Worm (Caenorhabditis elegans): ENCODE data around the gene T19C4.24.
A peak's percentile ranks its signal among the peaks of the same experiment; 100 is the strongest.

Gene T19C4.24

ce11 chrV:11123817-11124337 lies 22.9 kb downstream of the T19C4.24 start, which contains the start of the genes atp-5 and lmtr-3 (continued):
- TF ChIP-seq blmp-1 (tag; optimal IDR thresholded peaks at IDR 0.05) (peak; percentile 39), lin-15B (tag; optimal IDR thresholded peaks at IDR 0.05) (peak; percentile 64), jun-1 (tag; optimal IDR thresholded peaks at IDR 0.05) (peak; percentile 54), aha-1 (tag; optimal IDR thresholded peaks at IDR 0.05) (no peak), elt-3 (tag; optimal IDR thresholded peaks at IDR 0.05) (peak in 1 of 6 experiments; percentile 68), ceh-8 (GFP tag; optimal IDR thresholded peaks at IDR 0.05) (no peak), nhr-90 (tag; optimal IDR thresholded peaks at IDR 0.05; ENCODE audit: poor library complexity) (peak; percentile 83), nhr-85 (tag) (peak; percentile 88), fkh-4 (tag; optimal IDR thresholded peaks at IDR 0.05; ENCODE audit: borderline replicate concordance) (peak; percentile 82), nhr-237 (tag; optimal IDR thresholded peaks at IDR 0.05) (no peak), nhr-71 (tag; optimal IDR thresholded peaks at IDR 0.05) (peak; percentile 89), mab-9 (GFP tag; IDR thresholded peaks at IDR 0.05) (peak; percentile 70; the same call in 1 of the 2 replicates), nhr-84 (tag; optimal IDR thresholded peaks at IDR 0.05) (no peak), nhr-76 (tag; optimal IDR thresholded peaks at IDR 0.05) (no peak), aly-2 (tag; optimal IDR thresholded peaks at IDR 0.05) (no peak), ets-5 (GFP tag; IDR thresholded peaks at IDR 0.05) (no peak), fkh-8 (tag; optimal IDR thresholded peaks at IDR 0.05) (peak; percentile 85), hpl-2 (GFP tag; optimal IDR thresholded peaks at IDR 0.05) (no peak), ceh-90 (tag; optimal IDR thresholded peaks at IDR 0.05) (peak; percentile 86), lsy-2 (tag; optimal IDR thresholded peaks at IDR 0.05) (peak; percentile 66 to 78), C16A3.4 (tag; optimal IDR thresholded peaks at IDR 0.05) (peak; percentile 73), ceh-63 (GFP tag; optimal IDR thresholded peaks at IDR 0.05) (no peak), mef-2 (tag; optimal IDR thresholded peaks at IDR 0.05) (no peak), irx-1 (tag; optimal IDR thresholded peaks at IDR 0.05) (peak; percentile 79), C04F5.9 (tag; optimal IDR thresholded peaks at IDR 0.05) (peak; percentile 32), efl-1 (optimal IDR thresholded peaks at IDR 0.05) (peak; percentile 70 to 71), efl-1 (GFP tag; optimal IDR thresholded peaks at IDR 0.05 in 1 of 2) (peak; percentile 74 to 95), pag-3 (tag; optimal IDR thresholded peaks at IDR 0.05; ENCODE audit: borderline replicate concordance, insufficient read depth) (peak; percentile 1), ztf-11 (tag; optimal IDR thresholded peaks at IDR 0.05) (peak in 1 of 2 experiments; percentile 81), lin-13 (GFP tag; optimal IDR thresholded peaks at IDR 0.05) (peak; percentile 59), dsc-1 (tag; optimal IDR thresholded peaks at IDR 0.05) (peak; percentile 72), ztf-4 (tag; optimal IDR thresholded peaks at IDR 0.05) (no peak)

ce11 chrV:11122466-11122865 lies 24.3 kb downstream of the T19C4.24 start, which contains the start of gene mboa-2:
mboa-2 (minus strand) TSS chrV:11122493.
- TF ChIP-seq fkh-4 (tag; optimal IDR thresholded peaks at IDR 0.05; ENCODE audit: borderline replicate concordance) (no peak), grh-1 (GFP tag; IDR thresholded peaks at IDR 0.05) (no peak), unc-62 (GFP tag; optimal IDR thresholded peaks at IDR 0.05) (no peak), efl-1 (optimal IDR thresholded peaks at IDR 0.05) (no peak), efl-1 (GFP tag; optimal IDR thresholded peaks at IDR 0.05 in 1 of 2) (peak in 1 of 2 experiments; percentile 64), C34B4.2 (tag; optimal IDR thresholded peaks at IDR 0.05) (no peak), C16A3.4 (tag; optimal IDR thresholded peaks at IDR 0.05) (no peak), ama-1 (optimal IDR thresholded peaks at IDR 0.05) (peak; percentile 57), lsy-2 (tag; optimal IDR thresholded peaks at IDR 0.05) (peak; percentile 29 to 38), unc-86 (tag; optimal IDR thresholded peaks at IDR 0.05) (no peak), mab-9 (GFP tag; IDR thresholded peaks at IDR 0.05) (no peak), lir-3 (tag; optimal IDR thresholded peaks at IDR 0.05; ENCODE audit: poor library complexity) (peak; percentile 3), ztf-11 (tag; optimal IDR thresholded peaks at IDR 0.05) (no peak), nhr-47 (tag; optimal IDR thresholded peaks at IDR 0.05) (peak; percentile 16), ets-5 (GFP tag; IDR thresholded peaks at IDR 0.05) (no peak), nhr-237 (tag; optimal IDR thresholded peaks at IDR 0.05) (no peak), lin-13 (GFP tag; optimal IDR thresholded peaks at IDR 0.05) (no peak), swsn-7 (tag; optimal IDR thresholded peaks at IDR 0.05) (peak; percentile 25), lin-35 (GFP tag; optimal IDR thresholded peaks at IDR 0.05) (peak in 1 of 2 experiments; percentile 13), hlh-4 (tag; optimal IDR thresholded peaks at IDR 0.05) (no peak), C04F5.9 (tag; optimal IDR thresholded peaks at IDR 0.05) (no peak), vab-15 (tag; optimal IDR thresholded peaks at IDR 0.05) (no peak), nhr-85 (tag) (peak; percentile 49), nhr-71 (tag; optimal IDR thresholded peaks at IDR 0.05) (peak; percentile 56), aly-2 (tag; optimal IDR thresholded peaks at IDR 0.05) (peak; percentile 45), nhr-20 (tag; optimal IDR thresholded peaks at IDR 0.05) (peak; percentile 46), dsc-1 (tag; optimal IDR thresholded peaks at IDR 0.05) (no peak), rnt-1 (tag; optimal IDR thresholded peaks at IDR 0.05) (peak; percentile 7), pax-3 (tag; optimal IDR thresholded peaks at IDR 0.05) (no peak), elt-3 (tag; optimal IDR thresholded peaks at IDR 0.05) (no peak), egl-13 (tag; optimal IDR thresholded peaks at IDR 0.05) (no peak), irx-1 (tag; optimal IDR thresholded peaks at IDR 0.05) (no peak), snu-23 (GFP tag; optimal IDR thresholded peaks at IDR 0.05) (peak; percentile 16), lin-15B (tag; optimal IDR thresholded peaks at IDR 0.05) (no peak), nhr-90 (tag; optimal IDR thresholded peaks at IDR 0.05; ENCODE audit: poor library complexity) (peak; percentile 64)

All from whole organism, L1 larva.